Fruit fly (Drosophila melanogaster): ENCODE measurements around the gene pic.

DNA sequence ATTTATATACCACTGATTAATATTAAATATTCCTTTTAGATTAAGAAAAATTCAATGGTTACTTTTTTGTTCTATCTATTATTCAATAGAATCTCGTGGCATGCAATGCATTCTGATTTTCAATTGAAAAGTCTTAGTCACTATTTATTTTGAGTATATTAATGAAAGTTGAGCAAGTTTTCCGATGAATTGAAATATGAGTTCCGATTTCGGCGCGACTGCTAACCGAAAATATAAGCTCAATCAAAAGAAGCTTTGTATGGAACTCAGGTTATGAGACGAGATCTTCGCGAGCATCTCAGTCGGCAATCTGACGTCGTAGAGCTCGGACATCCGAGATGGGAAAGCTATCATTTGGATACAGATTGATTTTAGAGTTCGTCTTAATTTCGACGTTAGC, 14.0 kb upstream of the pic start, which contains the start of gene CG11668:
- TF ChIP-seq luna (GFP tag; optimal IDR thresholded peaks at IDR 0.05): no peak
- no peak for TF ChIP-seq NC2α (GFP tag; optimal IDR thresholded peaks at IDR 0.05)

Data from whole organism, embryonic.